Worm (Caenorhabditis elegans) whole organism, L3 larva: ENCODE data around the gene C12D8.20.
A peak's percentile ranks its signal among the peaks of the same experiment; 100 is the strongest.

Experiments used
- R02D3.7 ChIP-seq: fragments of 150-350 bp; optimal IDR thresholded peaks from 2 replicates; lab custom pipeline; 2014; ENCODE audit warnings: missing biosample characterization, missing genetic modification characterization
- ZK546.5 ChIP-seq: sonication (generic microtip); optimal IDR thresholded peaks from 2 replicates; lab custom pipeline; 2017; ENCODE audit warnings: missing biosample characterization, missing genetic modification characterization
- ama-1 ChIP-seq: fragments of 150-350 bp; optimal IDR thresholded peaks from 2 replicates; lab custom pipeline; 2018
- ceh-16 ChIP-seq: sonication (generic microtip); optimal IDR thresholded peaks from 2 replicates; lab custom pipeline; 2017; ENCODE audit warnings: missing biosample characterization, missing genetic modification characterization
- ceh-28 ChIP-seq: fragments of 150-350 bp; optimal IDR thresholded peaks from 2 replicates; lab custom pipeline; 2014; ENCODE audit warnings: missing biosample characterization, missing genetic modification reagents, missing genetic modification characterization
- ceh-9 ChIP-seq: sonication (generic microtip); optimal IDR thresholded peaks from 2 replicates; lab custom pipeline; 2018; ENCODE audit warnings: missing biosample characterization, missing genetic modification characterization
- egl-27 ChIP-seq: sonication (generic microtip); optimal IDR thresholded peaks from 4 replicates; lab custom pipeline; 2017; ENCODE audit warnings: missing biosample characterization, missing genetic modification reagents, missing genetic modification characterization
- egl-5 ChIP-seq: fragments of 150-350 bp; optimal IDR thresholded peaks from 2 replicates; lab custom pipeline; 2017; ENCODE audit warnings: missing biosample characterization, missing genetic modification reagents, missing genetic modification characterization, inconsistent platforms
- elt-1 ChIP-seq: fragments of 150-350 bp; optimal IDR thresholded peaks from 2 replicates; lab custom pipeline; 2014; ENCODE audit warnings: missing biosample characterization, missing genetic modification characterization
- elt-2 ChIP-seq: sonication (generic microtip); optimal IDR thresholded peaks from 2 replicates; lab custom pipeline; 2016; ENCODE audit warnings: missing genetic modification reagents, mild to moderate bottlenecking, missing genetic modification characterization, missing compliant biosample characterization
- elt-3 ChIP-seq, 3 experiments: fragments of 150-350 bp in 1 of 3; sonication (generic microtip) in 2 of 3; optimal IDR thresholded peaks; 2 replicates in 2 of 3; 4 replicates in 1 of 3; lab custom pipeline; 2014 to 2017; ENCODE audit warnings: missing biosample characterization in 3 of 3, missing genetic modification characterization in 3 of 3
- eor-1 ChIP-seq, 2 experiments: fragments of 150-350 bp; optimal IDR thresholded peaks; 2 replicates each; lab custom pipeline; 2014 to 2018; ENCODE audit warnings: missing biosample characterization in 2 of 2, missing genetic modification characterization in 2 of 2
- fkh-10 ChIP-seq: sonication (generic microtip); optimal IDR thresholded peaks from 2 replicates; lab custom pipeline; 2017; ENCODE audit warnings: missing biosample characterization, missing genetic modification reagents, missing genetic modification characterization
- fos-1 ChIP-seq: fragments of 150-350 bp; optimal IDR thresholded peaks from 2 replicates; lab custom pipeline; 2014; ENCODE audit warnings: missing biosample characterization, missing genetic modification characterization
- hmg-11 ChIP-seq: sonication (generic microtip); optimal IDR thresholded peaks from 2 replicates; lab custom pipeline; 2016; ENCODE audit warnings: missing genetic modification characterization, missing compliant biosample characterization
- jun-1 ChIP-seq: fragments of 150-350 bp; optimal IDR thresholded peaks from 2 replicates; lab custom pipeline; 2014; ENCODE audit warnings: missing biosample characterization, missing genetic modification reagents, missing genetic modification characterization
- lin-15B ChIP-seq: fragments of 150-350 bp; optimal IDR thresholded peaks from 2 replicates; lab custom pipeline; 2014; ENCODE audit warnings: missing biosample characterization, missing genetic modification characterization
- lin-39 ChIP-seq: fragments of 150-350 bp; optimal IDR thresholded peaks from 2 replicates; lab custom pipeline; 2018; ENCODE audit warnings: missing biosample characterization, missing genetic modification reagents, missing genetic modification characterization
- lsy-12 ChIP-seq: sonication (generic microtip); optimal IDR thresholded peaks from 2 replicates; lab custom pipeline; 2016; ENCODE audit warnings: mild to moderate bottlenecking, missing genetic modification characterization, missing compliant biosample characterization
- mdl-1 ChIP-seq: fragments of 150-350 bp; optimal IDR thresholded peaks from 2 replicates; lab custom pipeline; 2014; ENCODE audit warnings: missing biosample characterization, missing genetic modification characterization
- mml-1 ChIP-seq: fragments of 150-350 bp; sonication (generic microtip); optimal IDR thresholded peaks from 3 replicates; lab custom pipeline; 2014; ENCODE audit warnings: missing biosample characterization, missing genetic modification characterization
- nfya-1 ChIP-seq: sonication (generic microtip); optimal IDR thresholded peaks from 2 replicates; lab custom pipeline; 2017; ENCODE audit warnings: missing genetic modification characterization, mild to moderate bottlenecking, missing compliant biosample characterization, antibody characterized with exemption, moderate library complexity; ENCODE audit not compliant: insufficient read depth
- nhr-11 ChIP-seq: fragments of 150-350 bp; optimal IDR thresholded peaks from 2 replicates; lab custom pipeline; 2014; ENCODE audit warnings: missing biosample characterization, missing genetic modification characterization
- nhr-12 ChIP-seq: fragments of 150-350 bp; optimal IDR thresholded peaks from 2 replicates; lab custom pipeline; 2014; ENCODE audit warnings: missing biosample characterization, missing genetic modification characterization
- nhr-23 ChIP-seq: fragments of 150-350 bp; optimal IDR thresholded peaks from 2 replicates; lab custom pipeline; 2014; ENCODE audit warnings: missing biosample characterization, missing genetic modification reagents, missing genetic modification characterization
- nhr-237 ChIP-seq: fragments of 150-350 bp; optimal IDR thresholded peaks from 2 replicates; lab custom pipeline; 2014; ENCODE audit warnings: missing biosample characterization, missing genetic modification characterization
- nhr-25 ChIP-seq: sonication (generic microtip); optimal IDR thresholded peaks from 2 replicates; lab custom pipeline; 2017; ENCODE audit warnings: missing biosample characterization, missing genetic modification characterization
- nhr-28 ChIP-seq: fragments of 150-350 bp; optimal IDR thresholded peaks from 2 replicates; lab custom pipeline; 2014; ENCODE audit warnings: missing biosample characterization, missing genetic modification characterization
- nhr-43 ChIP-seq: sonication (generic microtip); optimal IDR thresholded peaks from 2 replicates; lab custom pipeline; 2016; ENCODE audit warnings: mild to moderate bottlenecking, missing genetic modification characterization, missing compliant biosample characterization; ENCODE audit not compliant: poor library complexity, severe bottlenecking
- nhr-67 ChIP-seq: fragments of 150-350 bp; optimal IDR thresholded peaks from 2 replicates; lab custom pipeline; 2014; ENCODE audit warnings: missing biosample characterization, missing genetic modification characterization
- nhr-76 ChIP-seq: fragments of 150-350 bp; sonication (generic microtip); optimal IDR thresholded peaks from 5 replicates; lab custom pipeline; 2014; ENCODE audit warnings: missing biosample characterization, missing genetic modification characterization
- pha-4 ChIP-seq: fragments of 150-350 bp; optimal IDR thresholded peaks from 2 replicates; lab custom pipeline; 2014; ENCODE audit warnings: missing biosample characterization, missing genetic modification reagents, missing genetic modification characterization
- pqm-1 ChIP-seq: fragments of 150-350 bp; optimal IDR thresholded peaks from 2 replicates; lab custom pipeline; 2017; ENCODE audit warnings: missing biosample characterization, missing genetic modification characterization, inconsistent platforms
- sea-2 ChIP-seq: fragments of 150-350 bp; sonication (generic microtip); optimal IDR thresholded peaks from 4 replicates; lab custom pipeline; 2014; ENCODE audit warnings: missing biosample characterization, missing genetic modification reagents, missing genetic modification characterization
- skn-1 ChIP-seq: fragments of 150-350 bp; optimal IDR thresholded peaks from 2 replicates; lab custom pipeline; 2014; ENCODE audit warnings: missing biosample characterization, missing genetic modification characterization
- snpc-4 ChIP-seq: fragments of 150-350 bp; optimal IDR thresholded peaks from 2 replicates; lab custom pipeline; 2014; ENCODE audit warnings: missing biosample characterization, missing genetic modification characterization
- tbx-2 ChIP-seq: sonication (generic microtip); optimal IDR thresholded peaks from 2 replicates; lab custom pipeline; 2016; ENCODE audit warnings: mild to moderate bottlenecking, missing genetic modification characterization, missing compliant biosample characterization
- unc-39 ChIP-seq: sonication (generic microtip); optimal IDR thresholded peaks from 4 replicates; lab custom pipeline; 2017; ENCODE audit warnings: missing biosample characterization, missing genetic modification characterization
- unc-62 ChIP-seq: fragments of 150-350 bp; sonication (generic microtip); optimal IDR thresholded peaks from 4 replicates; lab custom pipeline; 2014; ENCODE audit warnings: missing biosample characterization, missing genetic modification reagents, missing genetic modification characterization
- zag-1 ChIP-seq: fragments of 150-350 bp; optimal IDR thresholded peaks from 2 replicates; lab custom pipeline; 2014; ENCODE audit warnings: missing biosample characterization, missing genetic modification characterization
- ztf-4 ChIP-seq: fragments of 150-350 bp; optimal IDR thresholded peaks from 2 replicates; lab custom pipeline; 2014; ENCODE audit warnings: missing biosample characterization, missing genetic modification characterization

C12D8.20 gene

ce11 chrV:10222007-10222406, at the start of gene C12D8.20:
TSS of gene C12D8.20 (plus strand) at chrV:10222307.
- TF ChIP-seq zag-1 (tag; lab: Kevin White, UChicago) (no peak), pqm-1 (tag; lab: Kevin White, UChicago) (no peak), ztf-4 (no peak), R02D3.7 (tag; lab: Kevin White, UChicago) (no peak), nfya-1 (tag; lab: Kevin White, UChicago) (no peak), snpc-4 (tag; lab: Kevin White, UChicago) (no peak), ceh-16 (tag; lab: Kevin White, UChicago) (no peak), tbx-2 (tag; lab: Kevin White, UChicago) (no peak), elt-3 (tag; optimal IDR thresholded peaks at IDR 0.05; lab: Kevin White, UChicago) (no peak), nhr-23 (tag; lab: Kevin White, UChicago) (no peak)

- TF ChIP-seq sea-2, result no peak
- no peak for TF ChIP-seq skn-1 (tag; lab: Kevin White, UChicago)
- no peak for TF ChIP-seq ZK546.5 (tag; lab: Kevin White, UChicago)
- no peak for TF ChIP-seq nhr-28
- no peak for TF ChIP-seq ceh-16 (tag; lab: Kevin White, UChicago)
- no peak for TF ChIP-seq nhr-12 (tag; lab: Kevin White, UChicago)
- TF ChIP-seq mdl-1, result no peak
- no peak for TF ChIP-seq fkh-10 (GFP tag; lab: Kevin White, UChicago)
- no peak for TF ChIP-seq unc-39 (tag; lab: Kevin White, UChicago)
- no peak for TF ChIP-seq mml-1 (tag; lab: Kevin White, UChicago)
- no peak for TF ChIP-seq ceh-9 (tag; lab: Kevin White, UChicago)
- no peak for TF ChIP-seq nhr-76 (tag; lab: Kevin White, UChicago)
- no peak for TF ChIP-seq nhr-67 (tag; lab: Kevin White, UChicago)
- TF ChIP-seq jun-1, result no peak
- no peak for TF ChIP-seq zag-1 (tag; lab: Kevin White, UChicago)
- TF ChIP-seq egl-27, result no peak
- no peak for TF ChIP-seq hmg-11 (tag; lab: Kevin White, UChicago)
- TF ChIP-seq nhr-25 (tag; lab: Kevin White, UChicago), result no peak
- TF ChIP-seq nhr-237 (tag; lab: Kevin White, UChicago), result no peak
Observed at ce11 chrV:10173653-10174052, 48.5 kb upstream of the C12D8.20 start, which contains the start of gene egl-3. TSS of gene egl-3 (minus strand) at chrV:10173753.

- TF ChIP-seq lsy-12 (tag; lab: Kevin White, UChicago) (peak; percentile 57), elt-1 (tag; lab: Kevin White, UChicago) (peak; percentile 55), ceh-28 (tag; lab: Kevin White, UChicago) (peak; percentile 88), snpc-4 (tag; lab: Kevin White, UChicago) (peak; percentile 35), egl-5 (tag; lab: Kevin White, UChicago) (peak; percentile 36), tbx-2 (tag; lab: Kevin White, UChicago) (peak; percentile 72), nhr-11 (tag; lab: Kevin White, UChicago) (peak; percentile 79), zag-1 (tag; lab: Kevin White, UChicago) (peak; percentile 69), jun-1 (no peak), nhr-67 (tag; lab: Kevin White, UChicago) (no peak), nfya-1 (tag; lab: Kevin White, UChicago) (peak; percentile 98), pqm-1 (tag; lab: Kevin White, UChicago) (no peak), fkh-10 (GFP tag; lab: Kevin White, UChicago) (peak; percentile 95), sea-2 (peak; percentile 60), lin-39 (tag; lab: Kevin White, UChicago) (peak; percentile 85), unc-62 (peak; percentile 66), lin-15B (tag; lab: Kevin White, UChicago) (peak; percentile 47), mdl-1 (peak; percentile 10), hmg-11 (tag; lab: Kevin White, UChicago) (peak; percentile 91), nhr-25 (tag; lab: Kevin White, UChicago) (no peak), ama-1 (lab: Kevin White, UChicago) (no peak)
Observed at ce11 chrV:10174632-10175075, 47.5 kb upstream of the C12D8.20 start.

- TF ChIP-seq lin-15B (tag; lab: Kevin White, UChicago) (peak; percentile 72), fos-1 (no peak), egl-5 (tag; lab: Kevin White, UChicago) (no peak), pqm-1 (tag; lab: Kevin White, UChicago) (peak; percentile 9), snpc-4 (tag; lab: Kevin White, UChicago) (peak; percentile 45), eor-1 (tag; optimal IDR thresholded peaks at IDR 0.05; lab: Kevin White, UChicago) (no peak), skn-1 (tag; lab: Kevin White, UChicago) (peak; percentile 69), nhr-23 (tag; lab: Kevin White, UChicago) (peak; percentile 42), pha-4 (tag; lab: Kevin White, UChicago) (peak; percentile 73), jun-1 (peak; percentile 10), ztf-4 (no peak), elt-2 (peak; percentile 14), nfya-1 (tag; lab: Kevin White, UChicago) (peak; percentile 45), nhr-25 (tag; lab: Kevin White, UChicago) (peak; percentile 85), nhr-43 (peak; percentile 66)
Observed at ce11 chrV:10178166-10178565, 43.9 kb upstream of the C12D8.20 start.
